Worm (Caenorhabditis elegans) whole organism, young adult: ENCODE results near the gene max-2.

Experiments used
- B0019.2 ChIP-seq: fragments of 200-800 bp; sonication (Bioruptor generic); conservative IDR thresholded peaks from 2 replicates; pipeline ENCODE4 v1.3.6; 2022; ENCODE audit warnings: missing genetic modification reagents, missing genetic modification characterization, missing compliant biosample characterization
- F23B12.7 ChIP-seq: sonication (generic microtip); optimal IDR thresholded peaks from 2 replicates; lab custom pipeline; 2017; ENCODE audit warnings: missing genetic modification characterization, mild to moderate bottlenecking, missing compliant biosample characterization, antibody characterized with exemption, moderate library complexity; ENCODE audit not compliant: insufficient read depth
- F57A8.1 ChIP-seq: fragments of 200-800 bp; sonication (Bioruptor generic); optimal IDR thresholded peaks from 2 replicates; lab custom pipeline; 2018; ENCODE audit warnings: mild to moderate bottlenecking, missing genetic modification characterization, moderate library complexity, missing compliant biosample characterization
- T26A5.8 ChIP-seq: sonication (generic microtip); optimal IDR thresholded peaks from 2 replicates; lab custom pipeline; 2016; ENCODE audit warnings: missing genetic modification characterization, missing compliant biosample characterization
- ZK185.1 ChIP-seq: sonication (generic microtip); optimal IDR thresholded peaks from 2 replicates; lab custom pipeline; 2016; ENCODE audit warnings: mild to moderate bottlenecking, missing genetic modification characterization, missing compliant biosample characterization; ENCODE audit not compliant: poor library complexity, severe bottlenecking
- akir-1 ChIP-seq: fragments of 200-800 bp; sonication (Bioruptor generic); optimal IDR thresholded peaks from 2 replicates; lab custom pipeline; 2018; ENCODE audit warnings: mild to moderate bottlenecking, missing genetic modification characterization, moderate library complexity, missing compliant biosample characterization
- aptf-2 ChIP-seq: fragments of 200-800 bp; sonication (Bioruptor generic); conservative IDR thresholded peaks from 2 replicates; pipeline ENCODE4 v1.3.6; 2022; ENCODE audit warnings: missing genetic modification reagents, missing genetic modification characterization, missing compliant biosample characterization
- aptf-3 ChIP-seq: fragments of 200-800 bp; sonication (Bioruptor generic); IDR thresholded peaks from 2 replicates; pipeline ENCODE4 v1.3.6; 2022; ENCODE audit warnings: missing genetic modification characterization, missing compliant biosample characterization
- attf-3 ChIP-seq: fragments of 200-800 bp; sonication (Bioruptor generic); conservative IDR thresholded peaks from 2 replicates; pipeline ENCODE4 v1.3.6; 2022; ENCODE audit warnings: missing genetic modification reagents, missing genetic modification characterization, missing compliant biosample characterization
- cebp-1 ChIP-seq, 2 experiments: fragments of 200-800 bp in 1 of 2; sonication (Bioruptor generic) in 1 of 2; sonication (generic microtip) in 1 of 2; IDR thresholded peaks in 1 of 2; optimal IDR thresholded peaks in 1 of 2; 2 replicates each; pipeline versions ENCODE4 v1.3.6 to Lab custom; 2017 to 2022; ENCODE audit warnings: missing compliant biosample characterization in 2 of 2, missing genetic modification characterization in 2 of 2, mild to moderate bottlenecking in 1 of 2, missing genetic modification reagents in 1 of 2, moderate library complexity in 1 of 2
- ceh-100 ChIP-seq: fragments of 200-800 bp; sonication (Bioruptor generic); IDR thresholded peaks from 2 replicates; pipeline ENCODE4 v1.3.6; 2022; ENCODE audit warnings: missing genetic modification reagents, missing genetic modification characterization, missing compliant biosample characterization
- ceh-58 ChIP-seq: fragments of 200-800 bp; sonication (Bioruptor generic); IDR thresholded peaks from 2 replicates; pipeline ENCODE4 v1.3.6; 2022; ENCODE audit warnings: missing genetic modification characterization, missing compliant biosample characterization
- die-1 ChIP-seq: sonication (generic microtip); optimal IDR thresholded peaks from 2 replicates; lab custom pipeline; 2016; ENCODE audit warnings: missing genotype, mild to moderate bottlenecking, missing genetic modification characterization, missing compliant biosample characterization
- dox-1 ChIP-seq: fragments of 200-800 bp; sonication (Bioruptor generic); IDR thresholded peaks from 2 replicates; pipeline ENCODE4 v1.3.6; 2022; ENCODE audit warnings: missing genetic modification reagents, missing genetic modification characterization, missing compliant biosample characterization
- dpl-1 ChIP-seq: fragments of 150-350 bp; optimal IDR thresholded peaks from 2 replicates; lab custom pipeline; 2014; ENCODE audit warnings: missing biosample characterization, missing genetic modification reagents, missing genetic modification characterization
- egl-18 ChIP-seq: fragments of 200-800 bp; sonication (Bioruptor generic); IDR thresholded peaks from 2 replicates; pipeline ENCODE4 v1.3.6; 2022; ENCODE audit warnings: missing genetic modification reagents, missing genetic modification characterization, missing compliant biosample characterization
- egl-44 ChIP-seq: fragments of 200-800 bp; sonication (Bioruptor generic); IDR thresholded peaks from 2 replicates; pipeline ENCODE4 v1.3.6; 2022; ENCODE audit warnings: missing genetic modification reagents, missing genetic modification characterization, missing compliant biosample characterization
- hmg-1.2 ChIP-seq: fragments of 200-800 bp; sonication (Bioruptor generic); IDR thresholded peaks from 2 replicates; pipeline ENCODE4 v1.3.6; 2022; ENCODE audit warnings: missing genetic modification reagents, missing genetic modification characterization, missing compliant biosample characterization
- hrde-1 ChIP-seq: sonication (generic microtip); optimal IDR thresholded peaks from 2 replicates; lab custom pipeline; 2016; ENCODE audit warnings: missing genetic modification characterization, mild to moderate bottlenecking, missing compliant biosample characterization, moderate library complexity, missing genotype, missing genetic modification reagents, borderline replicate concordance
- lag-1 ChIP-seq: fragments of 200-800 bp; sonication (Bioruptor generic); IDR thresholded peaks from 2 replicates; pipeline ENCODE4 v1.3.6; 2022; ENCODE audit warnings: missing genetic modification reagents, missing genetic modification characterization, missing compliant biosample characterization
- let-526 ChIP-seq: fragments of 200-800 bp; sonication (Bioruptor generic); IDR thresholded peaks from 2 replicates; pipeline ENCODE4 v1.3.6; 2022; ENCODE audit warnings: missing genetic modification reagents, missing genetic modification characterization, missing compliant biosample characterization
- lin-26 ChIP-seq: fragments of 200-800 bp; sonication (Bioruptor generic); IDR thresholded peaks from 2 replicates; pipeline ENCODE4 v1.3.6; 2022; ENCODE audit warnings: missing genetic modification reagents, missing genetic modification characterization, missing compliant biosample characterization
- lsy-27 ChIP-seq: sonication (generic microtip); optimal IDR thresholded peaks from 2 replicates; lab custom pipeline; 2017; ENCODE audit warnings: missing genetic modification characterization, mild to moderate bottlenecking, missing compliant biosample characterization, antibody characterized with exemption, missing genotype, borderline replicate concordance; ENCODE audit not compliant: insufficient read depth
- nhr-120 ChIP-seq: fragments of 200-800 bp; sonication (Bioruptor generic); IDR thresholded peaks from 2 replicates; pipeline ENCODE4 v1.3.6; 2022; ENCODE audit warnings: missing genetic modification characterization, missing compliant biosample characterization
- nhr-80 ChIP-seq: sonication (generic microtip); optimal IDR thresholded peaks from 2 replicates; lab custom pipeline; 2016; ENCODE audit warnings: missing genetic modification characterization, missing compliant biosample characterization
- nhr-90 ChIP-seq: sonication (generic microtip); optimal IDR thresholded peaks from 2 replicates; lab custom pipeline; 2016; ENCODE audit warnings: missing genotype, mild to moderate bottlenecking, missing genetic modification characterization, missing compliant biosample characterization
- rpc-1 ChIP-seq, 2 experiments: fragments of 150-350 bp in 1 of 2; sonication (generic microtip) in 1 of 2; optimal IDR thresholded peaks; 2 replicates each; lab custom pipeline; 2014 to 2018; ENCODE audit warnings: missing biosample characterization in 1 of 2, missing genetic modification characterization in 1 of 2, missing genetic modification reagents in 1 of 2, missing genotype in 1 of 2
- tlf-1 ChIP-seq: fragments of 200-800 bp; sonication (Bioruptor generic); optimal IDR thresholded peaks from 2 replicates; lab custom pipeline; 2018; ENCODE audit warnings: mild to moderate bottlenecking, missing genetic modification characterization, missing compliant biosample characterization
- ztf-18 ChIP-seq: sonication (generic microtip); optimal IDR thresholded peaks from 2 replicates; lab custom pipeline; 2016; ENCODE audit warnings: missing genotype, mild to moderate bottlenecking, missing genetic modification characterization, missing compliant biosample characterization
- ztf-22 ChIP-seq: fragments of 200-800 bp; sonication (Bioruptor generic); optimal IDR thresholded peaks from 2 replicates; lab custom pipeline; 2018; ENCODE audit warnings: mild to moderate bottlenecking, missing genetic modification characterization, moderate library complexity, missing compliant biosample characterization
- ztf-3 ChIP-seq: fragments of 200-800 bp; sonication (Bioruptor generic); optimal IDR thresholded peaks from 2 replicates; lab custom pipeline; 2018; ENCODE audit warnings: mild to moderate bottlenecking, missing genetic modification characterization, missing compliant biosample characterization

The max-2 gene

DNA sequence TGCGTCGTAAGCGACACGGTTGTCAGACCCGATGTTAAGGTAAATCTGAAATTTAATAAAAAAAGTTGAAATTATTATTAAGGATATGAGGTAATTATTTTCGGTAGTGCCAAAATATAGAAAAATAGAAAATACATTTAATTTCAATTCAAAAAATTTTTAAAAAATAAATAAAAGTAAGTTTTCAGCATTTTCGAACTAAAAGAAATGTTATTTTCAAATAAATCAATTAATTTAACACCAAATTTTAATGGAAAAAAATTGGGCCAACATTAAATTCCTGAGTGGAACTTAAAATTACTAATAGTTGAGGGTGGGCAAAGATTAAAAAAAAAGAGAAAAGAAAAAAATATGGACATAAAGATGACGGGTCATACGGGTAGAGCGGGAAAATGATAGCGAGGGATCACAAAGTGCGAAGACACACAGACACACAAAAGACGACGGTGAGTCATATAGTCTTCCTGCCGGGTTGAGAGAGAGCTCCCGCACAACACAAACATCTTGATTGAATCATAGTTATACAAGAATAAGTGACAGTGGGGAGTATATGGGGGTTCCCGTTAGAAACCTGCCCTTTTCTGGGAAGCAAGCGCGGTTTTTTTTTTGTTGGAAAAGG is at the start of gene max-2:
max-2 (minus strand) TSS at position 51 of the 619 bp plus-strand sequence.
- no peak for TF ChIP-seq akir-1
- TF ChIP-seq dox-1 (GFP tag; lab: Robert Waterston, UW): peak; percentile 33; the same call in 1 of the 2 replicates
- TF ChIP-seq ztf-22: no peak
- TF ChIP-seq rpc-1 (optimal IDR thresholded peaks at IDR 0.05; lab: Kevin White, UChicago): no peak
- no peak for TF ChIP-seq rpc-1 (tag; optimal IDR thresholded peaks at IDR 0.05; lab: Kevin White, UChicago)
- TF ChIP-seq cebp-1 (GFP tag; IDR thresholded peaks at IDR 0.05; lab: Robert Waterston, UW): no peak
- TF ChIP-seq cebp-1 (tag; optimal IDR thresholded peaks at IDR 0.05; lab: Kevin White, UChicago): peak; percentile 27
- no peak for TF ChIP-seq B0019.2 (GFP tag; lab: Robert Waterston, UW)
- TF ChIP-seq dpl-1: no peak
- no peak for TF ChIP-seq hrde-1 (tag; lab: Kevin White, UChicago)
- TF ChIP-seq hmg-1.2 (GFP tag; lab: Robert Waterston, UW): peak; percentile 34; the same call in 1 of the 2 replicates
- no peak for TF ChIP-seq lag-1
- peak; percentile 66 for TF ChIP-seq nhr-80 (tag; lab: Kevin White, UChicago)
- TF ChIP-seq tlf-1 (GFP tag; lab: Kevin White, UChicago): no peak
- TF ChIP-seq ceh-58 (GFP tag; lab: Robert Waterston, UW): no peak
- TF ChIP-seq lsy-27 (tag; lab: Kevin White, UChicago): no peak
- no peak for TF ChIP-seq ztf-3 (GFP tag; lab: Kevin White, UChicago)
- TF ChIP-seq attf-3: no peak
- no peak for TF ChIP-seq aptf-3 (GFP tag; lab: Robert Waterston, UW)
- no peak for TF ChIP-seq die-1 (tag; lab: Kevin White, UChicago)
- no peak for TF ChIP-seq ztf-18
- no peak for TF ChIP-seq F23B12.7 (tag; lab: Kevin White, UChicago)
- no peak for TF ChIP-seq egl-18 (GFP tag; lab: Robert Waterston, UW)

DNA sequence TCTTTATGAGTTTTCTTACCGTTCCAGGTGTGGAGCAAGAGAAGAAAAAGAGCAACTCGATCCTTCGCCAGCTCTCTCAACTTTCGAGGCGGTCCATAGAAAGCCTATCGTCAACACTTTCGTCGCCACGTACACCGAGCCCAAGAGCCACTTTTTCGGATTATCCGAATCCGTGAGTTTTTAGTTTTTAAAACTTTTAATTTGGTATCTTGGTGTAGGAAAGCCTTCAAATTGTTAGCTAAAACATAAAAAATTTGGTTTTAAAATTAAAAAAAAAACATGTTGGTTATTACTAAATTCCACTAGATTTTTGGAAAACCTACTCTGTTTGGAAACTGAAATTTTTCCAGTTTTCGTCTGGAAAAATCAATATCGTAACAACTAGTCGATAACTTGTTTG is 48.1 kb upstream of the max-2 start:
- TF ChIP-seq T26A5.8: no peak
- no peak for TF ChIP-seq lin-26 (GFP tag; lab: Robert Waterston, UW)
- TF ChIP-seq aptf-2 (GFP tag; lab: Robert Waterston, UW): no peak
- no peak for TF ChIP-seq ceh-100 (GFP tag; lab: Robert Waterston, UW)
- TF ChIP-seq ceh-58 (GFP tag; lab: Robert Waterston, UW): no peak
- TF ChIP-seq lsy-27 (tag; lab: Kevin White, UChicago): no peak
- TF ChIP-seq egl-44 (GFP tag; lab: Robert Waterston, UW): no peak
- TF ChIP-seq F57A8.1 (GFP tag; lab: Kevin White, UChicago): no peak
- no peak for TF ChIP-seq let-526 (GFP tag; lab: Robert Waterston, UW)
- TF ChIP-seq nhr-120 (GFP tag; lab: Robert Waterston, UW): no peak
- TF ChIP-seq ZK185.1 (tag; lab: Kevin White, UChicago): no peak
- no peak for TF ChIP-seq dox-1 (GFP tag; lab: Robert Waterston, UW)
- no peak for TF ChIP-seq aptf-3 (GFP tag; lab: Robert Waterston, UW)
- TF ChIP-seq, all 124 proteins: peak for 0

- peak; percentile 93 for TF ChIP-seq nhr-80 (tag; lab: Kevin White, UChicago)
- no peak for TF ChIP-seq nhr-90 (tag; lab: Kevin White, UChicago)
- TF ChIP-seq, all 124 proteins: peak for 1
Measured at ce11 chrII:13073102-13073501, 47.5 kb upstream of the max-2 start, which contains the start of gene F42G4.5. Gene F42G4.5 (plus strand): TSS chrII:13073480.
